Worm (Caenorhabditis elegans) whole organism, mixed stage, embryonic: Measurements from ENCODE around the gene cyp-23A1.

Source experiments
- ceh-43 ChIP-seq: fragments of 200-800 bp; sonication (Bioruptor generic); optimal IDR thresholded peaks from 2 replicates; lab custom pipeline; 2018; ENCODE audit warnings: mild to moderate bottlenecking, missing genetic modification characterization, moderate library complexity, missing compliant biosample characterization
- ces-1 ChIP-seq: fragments of 150-350 bp; optimal IDR thresholded peaks from 2 replicates; lab custom pipeline; 2014; ENCODE audit warnings: missing biosample characterization, missing genetic modification reagents, missing genetic modification characterization
- cnd-1 ChIP-seq: fragments of 200-800 bp; sonication (Bioruptor generic); optimal IDR thresholded peaks from 2 replicates; lab custom pipeline; 2018; ENCODE audit warnings: mild to moderate bottlenecking, missing genetic modification characterization, missing compliant biosample characterization
- drap-1 ChIP-seq: fragments of 200-800 bp; sonication (Bioruptor generic); optimal IDR thresholded peaks from 3 replicates; lab custom pipeline; 2018; ENCODE audit warnings: mild to moderate bottlenecking, missing genetic modification characterization, missing compliant biosample characterization
- elt-3 ChIP-seq: fragments of 150-350 bp; optimal IDR thresholded peaks from 2 replicates; lab custom pipeline; 2014; ENCODE audit warnings: missing biosample characterization, missing genetic modification characterization
- flh-1 ChIP-seq: fragments of 200-800 bp; sonication (Bioruptor generic); optimal IDR thresholded peaks from 2 replicates; lab custom pipeline; 2018; ENCODE audit warnings: mild to moderate bottlenecking, missing genetic modification characterization, moderate library complexity, missing compliant biosample characterization
- mep-1 ChIP-seq: fragments of 150-350 bp; optimal IDR thresholded peaks from 2 replicates; lab custom pipeline; 2017; ENCODE audit warnings: missing biosample characterization, missing genetic modification reagents, missing genetic modification characterization, inconsistent platforms
- nhr-28 ChIP-seq: fragments of 150-350 bp; optimal IDR thresholded peaks from 2 replicates; lab custom pipeline; 2014; ENCODE audit warnings: missing biosample characterization, missing genetic modification characterization
- sem-2 ChIP-seq: fragments of 200-800 bp; sonication (Bioruptor generic); optimal IDR thresholded peaks from 2 replicates; lab custom pipeline; 2018; ENCODE audit warnings: mild to moderate bottlenecking, missing genetic modification characterization, missing compliant biosample characterization
- unc-120 ChIP-seq: sonication (generic microtip); optimal IDR thresholded peaks from 2 replicates; lab custom pipeline; 2017; ENCODE audit warnings: missing genetic modification characterization, missing compliant biosample characterization; ENCODE audit not compliant: poor library complexity, severe bottlenecking
- unc-62 ChIP-seq: fragments of 150-350 bp; optimal IDR thresholded peaks from 2 replicates; lab custom pipeline; 2014; ENCODE audit warnings: missing biosample characterization, missing genetic modification reagents, missing genetic modification characterization
- ztf-11 ChIP-seq: fragments of 150-350 bp; optimal IDR thresholded peaks from 2 replicates; lab custom pipeline; 2014; ENCODE audit warnings: missing biosample characterization, missing genetic modification characterization

DNA sequence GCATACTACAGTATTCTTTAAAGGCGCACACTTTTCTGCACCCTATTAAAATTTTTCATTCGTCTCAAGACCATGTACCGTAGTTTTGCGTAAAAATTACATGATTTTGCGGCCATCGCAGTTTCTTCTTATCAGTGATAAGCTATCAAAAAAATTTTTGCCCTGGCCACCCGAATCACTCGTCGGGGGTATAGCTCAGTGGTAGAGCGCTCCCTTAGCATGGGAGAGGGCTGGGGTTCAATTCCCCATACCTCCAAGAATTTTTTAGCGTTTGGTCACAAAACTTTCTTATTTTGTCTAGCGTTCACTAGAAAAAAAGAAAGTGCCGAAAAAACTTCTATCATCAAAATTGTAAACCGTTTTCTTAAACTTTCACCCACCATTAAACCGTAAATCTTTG is 53.2 kb downstream of the cyp-23A1 start:
- TF ChIP-seq ceh-43 (GFP tag; lab: Kevin White, UChicago) (no peak), mep-1 (tag; lab: Kevin White, UChicago) (no peak), unc-62 (GFP tag; lab: Kevin White, UChicago) (no peak), sem-2 (GFP tag; lab: Kevin White, UChicago) (no peak), cnd-1 (tag; lab: Kevin White, UChicago) (no peak), unc-120 (no peak), drap-1 (GFP tag; lab: Kevin White, UChicago) (no peak), elt-3 (tag; lab: Kevin White, UChicago) (no peak), ztf-11 (tag; lab: Kevin White, UChicago) (no peak), nhr-28 (no peak), ces-1 (no peak), flh-1 (no peak)
